Worm (Caenorhabditis elegans) whole organism, midembryonic: Measurements from ENCODE around the gene srd-50.

Experiments used
- cog-1 ChIP-seq: sonication (generic microtip); optimal IDR thresholded peaks from 2 replicates; lab custom pipeline; 2016; ENCODE audit warnings: missing genetic modification characterization, missing compliant biosample characterization
- flt-1 ChIP-seq: fragments of 200-800 bp; sonication (Bioruptor generic); IDR thresholded peaks from 2 replicates; pipeline ENCODE4 v1.3.6; 2022; ENCODE audit warnings: missing genetic modification characterization, missing compliant biosample characterization
- klf-2 ChIP-seq: fragments of 200-800 bp; sonication (Bioruptor generic); conservative IDR thresholded peaks from 2 replicates; pipeline ENCODE4 v1.3.6; 2022; ENCODE audit warnings: missing genetic modification reagents, missing genetic modification characterization, missing compliant biosample characterization
- med-1 ChIP-seq: sonication (generic microtip); optimal IDR thresholded peaks from 2 replicates; lab custom pipeline; 2017; ENCODE audit warnings: missing genetic modification characterization, mild to moderate bottlenecking, missing compliant biosample characterization, antibody characterized with exemption, missing genetic modification reagents; ENCODE audit not compliant: insufficient read depth
- ref-1 ChIP-seq: fragments of 200-800 bp; sonication (Bioruptor generic); conservative IDR thresholded peaks from 2 replicates; pipeline ENCODE4 v1.3.6; 2022; ENCODE audit warnings: missing genetic modification reagents, missing genetic modification characterization, missing compliant biosample characterization
- tab-1 ChIP-seq: fragments of 200-800 bp; sonication (Bioruptor generic); IDR thresholded peaks from 2 replicates; pipeline ENCODE4 v1.3.6; 2022; ENCODE audit warnings: missing genetic modification characterization, missing compliant biosample characterization
- ztf-29 ChIP-seq: fragments of 200-800 bp; sonication (Bioruptor generic); IDR thresholded peaks from 2 replicates; pipeline ENCODE4 v1.3.6; 2022; ENCODE audit warnings: missing genetic modification reagents, missing genetic modification characterization, missing compliant biosample characterization

ce11 chrX:13499098-13499497 lies 17.5 kb upstream of the srd-50 start:
- TF ChIP-seq ztf-29 (GFP tag; lab: Robert Waterston, UW) (no peak), tab-1 (GFP tag; lab: Robert Waterston, UW) (no peak), flt-1 (no peak), cog-1 (tag; lab: Kevin White, UChicago) (no peak), klf-2 (GFP tag; lab: Robert Waterston, UW) (no peak), med-1 (GFP tag; lab: Kevin White, UChicago) (no peak), ref-1 (GFP tag; lab: Robert Waterston, UW) (no peak)
